Worm (Caenorhabditis elegans) whole organism, mixed stage, embryonic: ENCODE measurements around the gene bath-21.

Experiments
- ces-1 ChIP-seq: fragments of 150-350 bp; optimal IDR thresholded peaks from 2 replicates; lab custom pipeline; 2014; ENCODE audit warnings: missing biosample characterization, missing genetic modification reagents, missing genetic modification characterization
- elt-1 ChIP-seq: sonication (generic microtip); optimal IDR thresholded peaks from 2 replicates; lab custom pipeline; 2017; ENCODE audit warnings: missing genetic modification characterization, mild to moderate bottlenecking, missing compliant biosample characterization, antibody characterized with exemption, moderate library complexity, borderline replicate concordance; ENCODE audit not compliant: insufficient read depth
- hlh-1 ChIP-seq: fragments of 150-350 bp; optimal IDR thresholded peaks from 2 replicates; lab custom pipeline; 2014; ENCODE audit warnings: missing biosample characterization, missing genetic modification reagents, missing genetic modification characterization
- lsy-2 ChIP-seq: fragments of 150-350 bp; optimal IDR thresholded peaks from 2 replicates; lab custom pipeline; 2014; ENCODE audit warnings: missing biosample characterization, missing genetic modification characterization
- mep-1 ChIP-seq: fragments of 150-350 bp; optimal IDR thresholded peaks from 2 replicates; lab custom pipeline; 2017; ENCODE audit warnings: missing biosample characterization, missing genetic modification reagents, missing genetic modification characterization, inconsistent platforms
- nhr-12 ChIP-seq: fragments of 150-350 bp; optimal IDR thresholded peaks from 2 replicates; lab custom pipeline; 2014; ENCODE audit warnings: missing biosample characterization, missing genetic modification characterization
- nhr-237 ChIP-seq: fragments of 150-350 bp; optimal IDR thresholded peaks from 2 replicates; lab custom pipeline; 2014; ENCODE audit warnings: missing biosample characterization, missing genetic modification characterization
- nhr-76 ChIP-seq: sonication (generic microtip); optimal IDR thresholded peaks from 2 replicates; lab custom pipeline; 2017; ENCODE audit warnings: missing biosample characterization, missing genetic modification characterization
- pha-4 ChIP-seq: fragments of 150-350 bp; optimal IDR thresholded peaks from 2 replicates; lab custom pipeline; 2018; ENCODE audit warnings: missing biosample characterization, missing genetic modification reagents, missing genetic modification characterization
- unc-39 ChIP-seq: fragments of 150-350 bp; optimal IDR thresholded peaks from 2 replicates; lab custom pipeline; 2014; ENCODE audit warnings: missing biosample characterization, missing genetic modification characterization
- ztf-11 ChIP-seq: fragments of 150-350 bp; optimal IDR thresholded peaks from 2 replicates; lab custom pipeline; 2014; ENCODE audit warnings: missing biosample characterization, missing genetic modification characterization

DNA sequence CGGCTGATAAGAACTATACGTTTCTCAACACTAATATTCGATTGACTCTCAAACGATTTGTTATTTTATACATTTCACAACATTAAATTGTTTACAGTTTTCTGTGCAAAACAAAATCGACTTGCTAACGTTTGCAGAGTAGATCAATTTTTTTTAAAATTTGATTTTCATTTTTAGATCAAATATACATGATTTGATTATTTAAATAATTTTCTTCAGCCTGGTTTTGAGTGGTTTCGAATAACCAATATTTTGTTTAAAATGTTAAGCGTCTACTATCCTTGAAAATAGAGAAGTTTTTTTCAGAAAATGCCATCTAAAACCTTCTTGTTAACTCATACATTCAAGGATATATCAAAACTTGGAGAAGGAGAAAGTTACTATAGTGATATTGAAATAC, 32.7 kb downstream of the bath-21 start, which contains the start of gene math-21:
- TF ChIP-seq mep-1 (tag; lab: Kevin White, UChicago) = no peak
- no peak for TF ChIP-seq pha-4
- TF ChIP-seq nhr-12 (tag; lab: Kevin White, UChicago) = no peak
- no peak for TF ChIP-seq nhr-76
- TF ChIP-seq ztf-11 (tag; lab: Kevin White, UChicago) = no peak
- TF ChIP-seq nhr-237 (tag; lab: Kevin White, UChicago) = no peak
- TF ChIP-seq ces-1 (GFP tag; lab: Kevin White, UChicago) = no peak
- TF ChIP-seq elt-1 (tag; lab: Kevin White, UChicago) = no peak
- TF ChIP-seq unc-39 = no peak
- no peak for TF ChIP-seq hlh-1 (tag; lab: Kevin White, UChicago)
- TF ChIP-seq lsy-2 (tag; lab: Kevin White, UChicago) = no peak
